Worm (Caenorhabditis elegans): Measurements from ENCODE around the gene skih-2.
A peak's percentile ranks its signal among the peaks of the same experiment; 100 is the strongest.
"Not testable (repeated sequence)": the region's sequence is repeated elsewhere in the genome, so short reads cannot be mapped to it uniquely, and the experiment has no call there.

The skih-2 gene

DNA sequence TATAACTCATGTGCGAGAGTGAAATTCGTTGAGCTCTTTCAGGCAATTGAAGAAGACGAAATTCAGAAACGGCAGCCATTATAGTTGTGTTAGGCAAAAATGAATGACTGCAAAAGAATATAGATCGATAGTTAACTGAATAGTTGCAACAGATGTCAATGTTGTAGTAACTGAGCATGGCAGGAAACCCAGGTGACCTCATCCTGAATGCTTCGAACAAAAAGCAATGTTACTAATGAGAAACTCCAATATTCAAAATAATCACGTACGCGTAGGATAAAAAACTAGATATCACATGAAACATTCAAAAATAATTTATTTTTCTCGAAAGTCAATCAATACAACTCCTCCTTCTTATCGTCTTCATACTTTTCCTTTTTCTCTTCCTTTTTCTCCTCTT lies 20.3 kb upstream of the skih-2 start, which contains the start of gene fbxb-9:
TSS of gene fbxb-9 (minus strand) at position 101 of the 400 bp plus-strand sequence.
- no peak for TF ChIP-seq mdl-1 (tag; optimal IDR thresholded peaks at IDR 0.05)
- TF ChIP-seq xbp-1 (tag; optimal IDR thresholded peaks at IDR 0.05): no peak
- no peak for TF ChIP-seq hpl-2 (GFP tag; optimal IDR thresholded peaks at IDR 0.05)
- TF ChIP-seq sptf-1 (tag; optimal IDR thresholded peaks at IDR 0.05): no peak
- TF ChIP-seq unc-30 (tag; optimal IDR thresholded peaks at IDR 0.05): no peak
- no peak for TF ChIP-seq zip-4 (GFP tag; optimal IDR thresholded peaks at IDR 0.05)
- no peak for TF ChIP-seq fkh-10 (GFP tag; optimal IDR thresholded peaks at IDR 0.05)
- TF ChIP-seq swsn-7 (tag; optimal IDR thresholded peaks at IDR 0.05): no peak

DNA sequence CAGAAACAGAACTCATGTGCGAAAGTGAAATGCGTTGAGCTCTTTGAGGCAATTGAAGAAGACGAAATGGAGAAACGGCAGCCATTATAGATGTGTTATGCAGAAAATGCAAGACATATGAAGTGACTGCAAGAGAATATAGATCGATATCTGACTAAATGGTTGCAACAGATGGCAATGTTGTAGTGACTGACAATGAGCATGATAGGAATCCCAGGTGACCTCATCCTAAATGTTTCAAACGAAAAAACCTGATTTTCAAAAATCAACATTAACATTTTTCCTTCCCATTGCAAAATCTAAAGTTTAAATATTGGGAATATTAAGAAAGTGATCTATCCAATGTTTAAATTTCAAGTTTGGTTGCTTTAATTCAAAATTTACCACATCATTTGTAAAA lies 18.5 kb upstream of the skih-2 start, which contains the start of gene C08F8.15:
TSS of gene C08F8.15 (minus strand) at position 101 of the 400 bp plus-strand sequence.
- TF ChIP-seq efl-1 (optimal IDR thresholded peaks at IDR 0.05) (no peak), efl-1 (GFP tag; optimal IDR thresholded peaks at IDR 0.05 in 1 of 2) (peak in 1 of 2 experiments; percentile 67), fkh-8 (tag; optimal IDR thresholded peaks at IDR 0.05) (no peak)

DNA sequence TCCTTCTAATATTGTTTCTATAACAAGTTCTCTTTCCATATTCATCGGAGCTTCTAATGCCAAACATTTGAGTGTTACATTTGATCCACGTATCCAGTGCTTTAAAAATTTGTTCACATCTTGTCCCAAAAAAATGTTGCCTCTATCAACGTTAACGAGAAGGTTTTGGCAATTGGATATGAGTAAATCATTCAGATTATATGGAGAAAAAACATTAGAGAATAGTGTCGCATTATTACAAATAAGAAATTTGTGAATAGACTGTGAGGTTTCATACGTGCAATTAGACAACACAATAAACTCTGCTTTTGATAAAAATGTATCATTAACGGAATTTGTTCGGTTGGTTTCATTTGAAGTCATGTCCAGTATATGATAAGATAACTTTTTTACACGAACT lies 17.7 kb upstream of the skih-2 start, which contains the start of gene mboa-4:
TSS of gene mboa-4 (minus strand) at position 101 of the 400 bp plus-strand sequence.
- TF ChIP-seq nhr-77 (tag; optimal IDR thresholded peaks at IDR 0.05): no peak
- no peak for TF ChIP-seq irx-1 (tag; optimal IDR thresholded peaks at IDR 0.05)
- no peak for TF ChIP-seq sox-4 (tag; optimal IDR thresholded peaks at IDR 0.05)
- no peak for TF ChIP-seq fos-1 (tag; optimal IDR thresholded peaks at IDR 0.05)
- TF ChIP-seq tlp-1 (tag; optimal IDR thresholded peaks at IDR 0.05): no peak
- TF ChIP-seq lin-15B (tag; optimal IDR thresholded peaks at IDR 0.05): no peak
- no peak for TF ChIP-seq pqm-1 (tag; optimal IDR thresholded peaks at IDR 0.05)

DNA sequence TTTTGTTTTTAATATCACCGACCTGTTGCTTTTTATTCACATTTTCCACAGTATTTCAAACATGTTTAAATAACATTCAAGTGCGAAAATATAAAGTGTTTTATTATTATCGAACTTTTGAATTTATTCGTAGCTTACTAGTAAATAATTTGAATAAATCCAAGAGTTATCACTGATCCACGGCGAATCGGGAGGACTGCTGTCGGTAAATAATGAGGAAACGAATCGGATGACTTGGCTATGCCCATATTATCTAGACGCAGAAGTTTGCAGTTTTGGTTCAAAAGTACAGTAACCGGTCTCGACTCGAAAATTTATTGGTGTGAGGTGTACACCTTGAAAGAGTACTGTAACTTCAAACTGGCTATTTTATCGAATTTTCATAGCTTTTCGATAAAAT lies 14.4 kb upstream of the skih-2 start:
- no peak for TF ChIP-seq mdl-1 (tag; optimal IDR thresholded peaks at IDR 0.05)
- TF ChIP-seq egl-27 (tag; optimal IDR thresholded peaks at IDR 0.05): no peak
- no peak for TF ChIP-seq nhr-20 (tag; optimal IDR thresholded peaks at IDR 0.05)
- TF ChIP-seq F16B12.6 (tag; optimal IDR thresholded peaks at IDR 0.05): no peak
- TF ChIP-seq lin-14 (GFP tag; optimal IDR thresholded peaks at IDR 0.05): no peak
- TF ChIP-seq sptf-1 (tag; optimal IDR thresholded peaks at IDR 0.05): no peak
- TF ChIP-seq hlh-4 (tag; optimal IDR thresholded peaks at IDR 0.05): no peak
- TF ChIP-seq pag-3 (tag; optimal IDR thresholded peaks at IDR 0.05; ENCODE audit: borderline replicate concordance, insufficient read depth): no peak
- no peak for TF ChIP-seq ztf-11 (tag; optimal IDR thresholded peaks at IDR 0.05)
- TF ChIP-seq C16A3.4 (tag; optimal IDR thresholded peaks at IDR 0.05): no peak
- TF ChIP-seq nhr-11 (tag; optimal IDR thresholded peaks at IDR 0.05): no peak

DNA sequence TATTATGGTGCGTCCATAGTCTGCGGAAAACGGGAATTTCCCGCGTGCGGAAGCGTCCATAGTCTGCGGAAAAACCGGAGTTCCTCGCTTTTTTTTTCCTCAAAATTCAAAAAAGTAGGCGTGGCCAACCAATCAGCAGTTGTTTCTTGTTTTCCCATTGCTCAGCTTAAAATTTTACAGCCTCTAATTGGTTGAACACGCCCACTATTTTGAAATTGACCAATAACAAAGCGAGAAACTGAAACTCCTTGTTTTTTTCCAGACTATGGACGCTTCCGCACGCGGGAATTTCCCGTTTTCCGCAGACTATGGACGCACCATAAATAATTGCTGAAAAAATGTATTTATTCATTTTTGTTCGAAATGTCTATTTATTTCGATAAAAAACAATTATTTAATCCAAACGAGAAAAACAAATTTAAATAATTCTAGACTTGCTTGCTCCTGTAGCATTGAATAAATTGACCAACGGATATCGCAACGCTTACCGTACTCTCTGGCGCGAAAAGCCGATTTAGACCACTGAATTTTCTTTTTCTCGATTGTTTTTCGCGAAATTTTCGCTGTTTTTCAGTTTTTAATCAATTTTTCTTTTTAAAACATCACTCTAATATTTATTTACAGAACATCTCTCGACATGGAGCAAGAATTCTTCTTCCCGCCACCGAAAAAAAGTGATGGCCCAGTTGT lies 12.4 kb upstream of the skih-2 start, which contains the start of gene C08F8.3:
TSS of gene C08F8.3 (plus strand) at position 620 of the 690 bp plus-strand sequence.
- not testable (repeated sequence) for TF ChIP-seq ceh-88 (GFP tag; IDR thresholded peaks at IDR 0.05); ztf-11 (tag; optimal IDR thresholded peaks at IDR 0.05); lir-3 (tag; optimal IDR thresholded peaks at IDR 0.05; ENCODE audit: poor library complexity)

DNA sequence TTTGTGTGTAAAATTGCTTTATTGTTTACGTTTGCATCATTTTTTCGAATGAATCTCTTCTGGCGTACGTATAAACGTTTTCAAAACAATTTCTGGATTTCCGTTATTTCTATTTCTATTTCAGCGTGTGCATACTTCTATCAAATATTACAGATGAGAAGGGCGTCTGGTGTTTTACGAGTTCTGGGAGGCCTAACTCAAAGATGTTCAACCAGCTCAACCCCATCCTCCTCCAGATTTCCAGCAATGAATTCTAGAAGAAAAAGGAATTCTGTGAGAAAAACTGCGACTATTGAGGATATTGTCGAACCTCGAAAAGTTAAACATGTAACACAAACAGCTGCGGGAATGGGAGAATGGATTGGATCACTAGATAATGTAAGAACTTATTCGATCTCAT lies 8.7 kb upstream of the skih-2 start, which contains the start of gene C08F8.2:
TSS of gene C08F8.2 (plus strand) at position 154 of the 400 bp plus-strand sequence.
- TF ChIP-seq sup-37 (GFP tag; optimal IDR thresholded peaks at IDR 0.05) (no peak), grh-1 (GFP tag; IDR thresholded peaks at IDR 0.05) (no peak), elt-2 (tag; optimal IDR thresholded peaks at IDR 0.05) (no peak), fkh-4 (tag; optimal IDR thresholded peaks at IDR 0.05; ENCODE audit: borderline replicate concordance) (no peak), ztf-4 (tag; optimal IDR thresholded peaks at IDR 0.05) (peak; percentile 13), nhr-19 (GFP tag; conservative IDR thresholded peaks at IDR 0.05) (peak; percentile 30; the same call in 1 of the 2 replicates), ama-1 (optimal IDR thresholded peaks at IDR 0.05) (peak; percentile 67)

Data from whole organism, L1 larva.